Fruit fly (Drosophila melanogaster) whole organism, embryonic: ENCODE data around the gene Ipo9.

Source experiments
- Bdp1 ChIP-seq: fragments of 200-800 bp; sonication (Bioruptor generic); optimal IDR thresholded peaks from 3 replicates; lab custom pipeline; 2016; ENCODE audit warnings: missing biosample characterization, missing genetic modification characterization
- Bteb2 ChIP-seq: fragments of 200-800 bp; sonication (Bioruptor generic); optimal IDR thresholded peaks from 2 replicates; lab custom pipeline; 2016; ENCODE audit warnings: missing biosample characterization, missing genetic modification characterization
- CG12155 ChIP-seq: fragments of 200-800 bp; sonication (Bioruptor generic); optimal IDR thresholded peaks from 3 replicates; lab custom pipeline; 2016; ENCODE audit warnings: missing biosample characterization, missing genetic modification characterization
- CG13123 ChIP-seq: fragments of 200-800 bp; sonication (Bioruptor generic); optimal IDR thresholded peaks from 2 replicates; lab custom pipeline; 2016; ENCODE audit warnings: missing biosample characterization, missing genetic modification characterization
- CG13775 ChIP-seq: fragments of 200-800 bp; sonication (Bioruptor generic); optimal IDR thresholded peaks from 3 replicates; lab custom pipeline; 2017; ENCODE audit warnings: missing biosample characterization, mild to moderate bottlenecking, missing genetic modification characterization
- CG14860 ChIP-seq: fragments of 200-800 bp; sonication (Bioruptor generic); IDR thresholded peaks from 3 replicates; pipeline ENCODE4 v1.3.6; 2022; ENCODE audit warnings: missing biosample characterization, missing genetic modification characterization; ENCODE audit not compliant: partially characterized antibody
- CG1603 ChIP-seq: fragments of 200-800 bp; sonication (Bioruptor generic); optimal IDR thresholded peaks from 2 replicates; lab custom pipeline; 2019; ENCODE audit warnings: missing biosample characterization, mild to moderate bottlenecking, missing genetic modification characterization, moderate library complexity
- CG18599 ChIP-seq: fragments of 200-800 bp; sonication (Bioruptor generic); optimal IDR thresholded peaks from 3 replicates; lab custom pipeline; 2017; ENCODE audit warnings: missing biosample characterization, missing genetic modification characterization, mild to moderate bottlenecking, moderate library complexity, missing genetic modification reagents
- CG2199 ChIP-seq: fragments of 200-800 bp; sonication (Bioruptor generic); IDR thresholded peaks from 3 replicates; pipeline ENCODE4 v1.3.6; 2022; ENCODE audit warnings: missing biosample characterization, missing genetic modification characterization
- CG31441 ChIP-seq: fragments of 200-800 bp; sonication (Bioruptor generic); IDR thresholded peaks from 2 replicates; pipeline ENCODE4 v1.3.6; 2022; ENCODE audit warnings: missing biosample characterization, missing genetic modification characterization
- CG3407 ChIP-seq: fragments of 200-800 bp; sonication (Bioruptor generic); optimal IDR thresholded peaks from 2 replicates; lab custom pipeline; 2018; ENCODE audit warnings: missing biosample characterization, mild to moderate bottlenecking, missing genetic modification characterization
- CG4328 ChIP-seq: fragments of 200-800 bp; sonication (Bioruptor generic); optimal IDR thresholded peaks from 3 replicates; lab custom pipeline; 2017; ENCODE audit warnings: missing biosample characterization, missing genetic modification reagents, missing genetic modification characterization
- CG4424 ChIP-seq: fragments of 200-800 bp; sonication (Bioruptor generic); optimal IDR thresholded peaks from 3 replicates; lab custom pipeline; 2016; ENCODE audit warnings: missing biosample characterization, missing genetic modification characterization
- CG6765 ChIP-seq: fragments of 200-800 bp; sonication (Bioruptor generic); optimal IDR thresholded peaks from 3 replicates; lab custom pipeline; 2017; ENCODE audit warnings: missing biosample characterization, mild to moderate bottlenecking, missing genetic modification characterization
- CG6791 ChIP-seq: fragments of 200-800 bp; sonication (Bioruptor generic); IDR thresholded peaks from 3 replicates; pipeline ENCODE4 v1.3.6; 2022; ENCODE audit warnings: missing biosample characterization, missing genetic modification characterization; ENCODE audit not compliant: partially characterized antibody
- CG7745 ChIP-seq: fragments of 200-800 bp; sonication (Bioruptor generic); optimal IDR thresholded peaks from 2 replicates; lab custom pipeline; 2018; ENCODE audit warnings: missing biosample characterization, mild to moderate bottlenecking, missing genetic modification characterization, moderate library complexity
- CG7963 ChIP-seq: fragments of 200-800 bp; sonication (Bioruptor generic); IDR thresholded peaks from 3 replicates; pipeline ENCODE4 v1.3.6; 2022; ENCODE audit warnings: missing biosample characterization, missing genetic modification characterization; ENCODE audit not compliant: partially characterized antibody
- CG9797 ChIP-seq: fragments of 200-800 bp; sonication (Bioruptor generic); optimal IDR thresholded peaks from 3 replicates; lab custom pipeline; 2018; ENCODE audit warnings: missing biosample characterization, mild to moderate bottlenecking, missing genetic modification characterization
- Dll ChIP-seq: fragments of 200-800 bp; sonication (Bioruptor generic); IDR thresholded peaks from 4 replicates; pipeline ENCODE4 v1.3.6; 2022; ENCODE audit warnings: missing biosample characterization, missing genetic modification characterization; ENCODE audit not compliant: partially characterized antibody
- E2f2 ChIP-seq: fragments of 200-800 bp; sonication (Bioruptor generic); IDR thresholded peaks from 2 replicates; pipeline ENCODE4 v1.3.6; 2022; ENCODE audit warnings: missing biosample characterization, missing genetic modification characterization
- Eip74EF ChIP-seq, 2 experiments: fragments of 200-800 bp in 1 of 2; fragments of >200 bp in 1 of 2; sonication (Bioruptor generic) in 1 of 2; optimal IDR thresholded peaks; 2 replicates each; lab custom pipeline; 2017 to 2019; ENCODE audit warnings: missing biosample characterization in 2 of 2, missing genetic modification characterization in 2 of 2, mild to moderate bottlenecking in 1 of 2, moderate library complexity in 1 of 2
- Ets65A ChIP-seq: fragments of 200-800 bp; sonication (Bioruptor generic); peaks from one replicate; lab custom pipeline; 2016; ENCODE audit warnings: missing biosample characterization, missing genetic modification characterization
- Gsc ChIP-seq: fragments of 200-800 bp; sonication (Bioruptor generic); IDR thresholded peaks from 2 replicates; pipeline ENCODE4 v1.3.6; 2022; ENCODE audit warnings: missing biosample characterization, missing genetic modification characterization
- Hmr ChIP-seq: fragments of 200-800 bp; sonication (Bioruptor generic); optimal IDR thresholded peaks from 3 replicates; lab custom pipeline; 2017; ENCODE audit warnings: mild to moderate bottlenecking, missing biosample characterization, missing genetic modification reagents, missing genetic modification characterization
- MBD-R2 ChIP-seq: fragments of 200-800 bp; sonication (Bioruptor generic); IDR thresholded peaks from 2 replicates; pipeline ENCODE4 v1.3.6; 2022; ENCODE audit warnings: missing biosample characterization, missing genetic modification characterization
- MTF-1 ChIP-seq: fragments of 200-800 bp; sonication (Bioruptor generic); optimal IDR thresholded peaks from 2 replicates; lab custom pipeline; 2018; ENCODE audit warnings: missing biosample characterization, mild to moderate bottlenecking, missing genetic modification characterization, borderline replicate concordance
- Med ChIP-seq: fragments of 200-800 bp; sonication (Bioruptor generic); peaks from one replicate; lab custom pipeline; 2016; ENCODE audit warnings: missing biosample characterization, missing genetic modification characterization, mild to moderate bottlenecking, inconsistent platforms, moderate library complexity
- PHDP ChIP-seq: fragments of 200-800 bp; sonication (Bioruptor generic); optimal IDR thresholded peaks from 3 replicates; lab custom pipeline; 2018; ENCODE audit warnings: missing biosample characterization, mild to moderate bottlenecking, missing genetic modification characterization, moderate library complexity
- Scr ChIP-seq: fragments of 200-800 bp; sonication (Bioruptor generic); IDR thresholded peaks from 2 replicates; pipeline ENCODE4 v1.3.6; 2022; ENCODE audit warnings: missing biosample characterization, missing genetic modification characterization; ENCODE audit not compliant: partially characterized antibody
- chm ChIP-seq: fragments of 200-800 bp; sonication (Bioruptor generic); IDR thresholded peaks from 2 replicates; pipeline ENCODE4 v1.3.6; 2022; ENCODE audit warnings: missing biosample characterization, missing genetic modification characterization
- ci ChIP-seq: fragments of 200-800 bp; sonication (Bioruptor generic); IDR thresholded peaks from 3 replicates; pipeline ENCODE4 v1.3.6; 2022; ENCODE audit warnings: missing biosample characterization, missing genetic modification characterization
- disco-r ChIP-seq: fragments of 200-800 bp; sonication (Bioruptor generic); optimal IDR thresholded peaks from 2 replicates; lab custom pipeline; 2016; ENCODE audit warnings: missing biosample characterization, missing genetic modification characterization
- fd64A ChIP-seq: fragments of 200-800 bp; sonication (Bioruptor generic); optimal IDR thresholded peaks from 3 replicates; lab custom pipeline; 2018; ENCODE audit warnings: missing biosample characterization, mild to moderate bottlenecking, missing genetic modification characterization
- ftz-f1 ChIP-seq: fragments of 200-800 bp; sonication (Bioruptor generic); optimal IDR thresholded peaks from 2 replicates; lab custom pipeline; 2016; ENCODE audit warnings: missing biosample characterization, missing genetic modification characterization
- her ChIP-seq: fragments of 200-800 bp; sonication (Bioruptor generic); optimal IDR thresholded peaks from 2 replicates; lab custom pipeline; 2016; ENCODE audit warnings: missing biosample characterization, missing genetic modification characterization
- ken ChIP-seq: fragments of 200-800 bp; sonication (Bioruptor generic); IDR thresholded peaks from 3 replicates; pipeline ENCODE4 v1.3.6; 2022; ENCODE audit warnings: missing biosample characterization, missing genetic modification characterization
- nmo ChIP-seq: fragments of 200-800 bp; sonication (Bioruptor generic); optimal IDR thresholded peaks from 2 replicates; lab custom pipeline; 2018; ENCODE audit warnings: missing biosample characterization, mild to moderate bottlenecking, missing genetic modification characterization, moderate library complexity
- org-1 ChIP-seq: fragments of 200-800 bp; sonication (Bioruptor generic); optimal IDR thresholded peaks from 2 replicates; lab custom pipeline; 2017; ENCODE audit warnings: missing biosample characterization, missing genetic modification characterization
- pzg ChIP-seq: fragments of 200-800 bp; sonication (Bioruptor generic); optimal IDR thresholded peaks from 3 replicates; lab custom pipeline; 2018; ENCODE audit warnings: missing biosample characterization, mild to moderate bottlenecking, missing genetic modification characterization, moderate library complexity
- sna ChIP-seq: fragments of 200-800 bp; sonication (Bioruptor generic); IDR thresholded peaks from 2 replicates; pipeline ENCODE4 v1.3.6; 2022; ENCODE audit warnings: missing biosample characterization, missing genetic modification characterization; ENCODE audit not compliant: partially characterized antibody
- so ChIP-seq: fragments of 200-800 bp; sonication (Bioruptor generic); IDR thresholded peaks from 3 replicates; pipeline ENCODE4 v1.3.6; 2022; ENCODE audit warnings: missing biosample characterization, missing genetic modification characterization
- stwl ChIP-seq: fragments of 200-800 bp; sonication (Bioruptor generic); optimal IDR thresholded peaks from 3 replicates; lab custom pipeline; 2018; ENCODE audit warnings: missing biosample characterization, mild to moderate bottlenecking, missing genetic modification characterization, moderate library complexity
- tap ChIP-seq: fragments of 200-800 bp; optimal IDR thresholded peaks from 3 replicates; lab custom pipeline; 2019; ENCODE audit warnings: missing biosample characterization, mild to moderate bottlenecking, missing genetic modification characterization, moderate library complexity
- unc-4 ChIP-seq: fragments of 200-800 bp; sonication (Bioruptor generic); IDR thresholded peaks from 2 replicates; pipeline ENCODE4 v1.3.6; 2022; ENCODE audit warnings: missing biosample characterization, missing genetic modification characterization; ENCODE audit not compliant: partially characterized antibody
- vnd ChIP-seq: fragments of 200-800 bp; sonication (Bioruptor generic); IDR thresholded peaks from 3 replicates; pipeline ENCODE4 v1.3.6; 2022; ENCODE audit warnings: missing biosample characterization, missing genetic modification characterization; ENCODE audit not compliant: partially characterized antibody
- vvl ChIP-seq: fragments of 200-800 bp; sonication (Bioruptor generic); IDR thresholded peaks from 2 replicates; pipeline ENCODE4 v1.3.6; 2022; ENCODE audit warnings: missing biosample characterization, missing genetic modification characterization
- wdn ChIP-seq: fragments of 200-800 bp; sonication (Bioruptor generic); IDR thresholded peaks from 2 replicates; pipeline ENCODE4 v1.3.6; 2022; ENCODE audit warnings: missing biosample characterization, missing genetic modification characterization

Ipo9 gene

DNA sequence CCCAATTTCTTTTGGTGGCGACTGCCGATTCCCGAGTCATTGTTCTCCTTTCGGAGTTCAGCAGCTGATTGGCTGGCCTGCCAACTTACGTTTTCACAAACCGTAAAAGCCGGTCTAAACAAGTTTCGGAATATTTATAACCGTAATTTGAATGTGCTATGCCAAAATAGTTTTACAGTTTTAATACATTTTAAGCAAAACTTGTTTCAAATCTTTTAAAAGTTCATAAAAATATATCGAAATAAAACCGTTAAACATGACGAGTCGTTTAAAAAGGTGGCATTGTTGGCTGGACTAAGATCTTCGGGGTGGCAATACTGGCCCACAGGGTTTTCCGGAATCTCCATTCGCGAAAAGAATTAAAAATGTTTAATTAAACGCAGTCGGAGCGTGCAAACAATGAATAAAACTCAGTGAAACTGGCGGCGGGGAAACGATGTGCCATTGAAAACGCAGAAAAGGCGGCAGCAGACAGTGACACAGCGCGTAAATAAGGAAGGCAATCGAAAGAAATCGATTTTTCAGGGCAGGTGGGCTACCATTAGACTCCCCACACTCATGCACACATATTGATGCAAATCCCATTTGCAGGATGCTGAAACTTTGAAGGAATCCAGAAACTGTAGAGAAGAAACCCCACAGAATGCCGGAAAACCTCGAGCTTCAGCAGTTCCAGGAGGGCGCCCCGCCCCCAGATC, 23.4 kb downstream of the Ipo9 start, which contains the start of the genes Exd2 and CG5281 (continued):
- peak; percentile 77 for TF ChIP-seq stwl (tag; lab: Kevin White, UChicago)
- TF ChIP-seq Bteb2: peak; percentile 46
- no peak for TF ChIP-seq tap (tag; lab: Kevin White, UChicago)
- TF ChIP-seq nmo (GFP tag; lab: Kevin White, UChicago): peak; percentile 63
- TF ChIP-seq wdn (GFP tag; lab: Robert Waterston, UW): no peak
- no peak; the same call in none of the 2 replicates for TF ChIP-seq CG31441 (GFP tag; lab: Robert Waterston, UW)
- TF ChIP-seq CG9797 (GFP tag; lab: Kevin White, UChicago): peak; percentile 36
- no peak for TF ChIP-seq CG7745 (tag; lab: Kevin White, UChicago)
- peak; percentile 27 for TF ChIP-seq Bdp1 (GFP tag; lab: Kevin White, UChicago)

dm6 chr3R:11437528-11437927, 25.2 kb downstream of the Ipo9 start, which contains the start of gene CG17230:
TSS of gene CG17230 (plus strand) at chr3R:11437785.
- TF ChIP-seq chm (GFP tag; lab: Robert Waterston, UW): no peak
- no peak for TF ChIP-seq CG2199 (GFP tag; lab: Robert Waterston, UW)
- TF ChIP-seq Eip74EF (GFP tag; optimal IDR thresholded peaks at IDR 0.05; lab: Kevin White, UChicago): no peak
- no peak for TF ChIP-seq CG6765 (GFP tag; lab: Kevin White, UChicago)
- peak; percentile 38 for TF ChIP-seq CG1603 (tag; lab: Kevin White, UChicago)
- TF ChIP-seq CG14860 (GFP tag; lab: Robert Waterston, UW): peak; percentile 72; the same call in 2 of the 3 replicates
- TF ChIP-seq her: no peak
- peak; percentile 73 for TF ChIP-seq Scr (GFP tag; lab: Robert Waterston, UW)
- peak; percentile 63; the same call in 2 of the 3 replicates for TF ChIP-seq CG7963 (GFP tag; lab: Robert Waterston, UW)
- no peak for TF ChIP-seq so (GFP tag; lab: Robert Waterston, UW)
- TF ChIP-seq CG13123 (GFP tag; lab: Kevin White, UChicago): no peak
- TF ChIP-seq Dll (GFP tag; lab: Robert Waterston, UW): peak; percentile 77
- 0 out of 2 replicates have a peak, but pooled peaks have one; percentile 8 for TF ChIP-seq vvl
- no peak for TF ChIP-seq org-1 (GFP tag; lab: Kevin White, UChicago)
- TF ChIP-seq ken (GFP tag; lab: Robert Waterston, UW): no peak
- TF ChIP-seq CG4424 (GFP tag; lab: Kevin White, UChicago): no peak
- no peak for TF ChIP-seq disco-r (GFP tag; lab: Kevin White, UChicago)
- TF ChIP-seq MBD-R2: peak; percentile 75
- no peak for TF ChIP-seq ftz-f1 (GFP tag; lab: Kevin White, UChicago)
- peak; percentile 8 for TF ChIP-seq Hmr
- no peak for TF ChIP-seq Gsc (GFP tag; lab: Robert Waterston, UW)
- no peak for TF ChIP-seq Ets65A
- TF ChIP-seq CG3407: no peak
- TF ChIP-seq unc-4: peak; percentile 68
- peak; percentile 41 for TF ChIP-seq pzg
- peak; percentile 70 for TF ChIP-seq Med (GFP tag; lab: Kevin White, UChicago)
- TF ChIP-seq sna (GFP tag; lab: Robert Waterston, UW): peak; percentile 76
- TF ChIP-seq fd64A (GFP tag; lab: Kevin White, UChicago): peak; percentile 17
- no peak for TF ChIP-seq PHDP (tag; lab: Kevin White, UChicago)
- TF ChIP-seq ci (GFP tag; lab: Robert Waterston, UW): peak; percentile 50; the same call in 2 of the 3 replicates
- TF ChIP-seq vnd: peak; percentile 73
- TF ChIP-seq MTF-1 (GFP tag; lab: Kevin White, UChicago): no peak
- peak; percentile 81 for TF ChIP-seq CG6791 (GFP tag; lab: Robert Waterston, UW)
- peak; percentile 49 for TF ChIP-seq E2f2 (GFP tag; lab: Robert Waterston, UW)
- TF ChIP-seq CG18599 (GFP tag; lab: Kevin White, UChicago): no peak
- no peak for TF ChIP-seq CG13775 (GFP tag; lab: Kevin White, UChicago)
- no peak for TF ChIP-seq CG4328 (GFP tag; lab: Kevin White, UChicago)
- TF ChIP-seq CG12155: no peak
